Fruit fly (Drosophila melanogaster): Measurements from ENCODE around the gene Gem4b.

The Gem4b gene

DNA sequence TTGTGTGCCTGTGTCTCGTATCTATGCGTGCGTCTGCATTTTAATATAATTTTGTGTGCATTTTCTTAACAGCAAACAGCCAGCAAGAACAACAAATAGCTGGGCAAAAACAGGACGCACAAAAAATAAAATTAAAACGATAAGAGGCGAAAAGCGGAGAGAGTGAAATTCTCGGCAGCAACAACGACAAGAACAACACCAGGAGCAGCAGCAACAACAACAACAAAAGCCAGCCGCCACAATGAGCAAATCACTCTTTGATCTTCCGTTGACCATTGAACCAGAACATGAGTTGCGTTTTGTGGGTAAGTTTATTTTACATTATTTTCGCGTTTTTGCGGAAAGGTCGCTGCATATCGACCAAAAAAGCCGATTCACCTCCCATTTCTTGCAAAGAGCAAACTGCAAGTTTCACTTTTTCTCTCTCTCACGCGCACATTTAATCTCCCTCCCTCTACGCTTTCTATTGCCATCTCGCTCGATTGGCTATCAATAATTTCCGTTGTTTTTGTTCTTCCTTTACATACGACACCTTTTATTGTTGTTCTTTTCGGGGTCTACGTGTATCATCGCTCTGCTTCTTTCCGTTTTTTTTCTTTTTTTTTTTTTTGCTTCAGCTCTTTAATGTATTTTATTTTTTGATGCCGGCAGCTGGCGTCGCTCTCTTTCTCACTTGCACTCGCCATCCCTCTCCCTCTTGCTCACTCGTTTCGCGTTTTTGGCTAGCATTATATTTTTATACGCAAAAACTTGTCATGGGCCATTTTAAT, 8.9 kb downstream of the Gem4b start:
- TF ChIP-seq Eip78C (GFP tag) (no peak), CG11762 (GFP tag; optimal IDR thresholded peaks at IDR 0.05; ENCODE audit: insufficient read depth) (no peak), Sox102F (GFP tag; optimal IDR thresholded peaks at IDR 0.05) (no peak), eg (GFP tag; IDR thresholded peaks at IDR 0.05) (peak; percentile 39; the same call in 2 of the 3 replicates), CG16779 (tag; optimal IDR thresholded peaks at IDR 0.05) (no peak), CG9139 (GFP tag; optimal IDR thresholded peaks at IDR 0.05) (no peak), Gug (GFP tag; IDR thresholded peaks at IDR 0.05) (no peak), Lpt (GFP tag; optimal IDR thresholded peaks at IDR 0.05) (no peak), CG3919 (GFP tag; optimal IDR thresholded peaks at IDR 0.05) (no peak), esn (GFP tag; optimal IDR thresholded peaks at IDR 0.05) (no peak), CG8632 (GFP tag; optimal IDR thresholded peaks at IDR 0.05) (peak; percentile 8), CG6163 (GFP tag; IDR thresholded peaks at IDR 0.05) (peak; percentile 56; the same call in 2 of the 3 replicates), OdsH (GFP tag; optimal IDR thresholded peaks at IDR 0.05) (no peak), svp (GFP tag) (peak; percentile 87), CG31627 (GFP tag; optimal IDR thresholded peaks at IDR 0.05) (no peak), CG4318 (GFP tag; optimal IDR thresholded peaks at IDR 0.05) (no peak), dac (GFP tag; optimal IDR thresholded peaks at IDR 0.05) (no peak), Blimp-1 (GFP tag; optimal IDR thresholded peaks at IDR 0.05) (peak; percentile 47), ss (GFP tag; optimal IDR thresholded peaks at IDR 0.05) (peak in 1 of 2 experiments; percentile 47), vri (GFP tag; optimal IDR thresholded peaks at IDR 0.05) (peak; percentile 16)

- TF ChIP-seq acj6 (GFP tag; optimal IDR thresholded peaks at IDR 0.05) (no peak), CG1621 (tag; optimal IDR thresholded peaks at IDR 0.05) (no peak), Lpt (GFP tag; optimal IDR thresholded peaks at IDR 0.05) (no peak), spab (GFP tag; optimal IDR thresholded peaks at IDR 0.05) (no peak), fkh (GFP tag; optimal IDR thresholded peaks at IDR 0.05) (no peak), Sox14 (GFP tag; optimal IDR thresholded peaks at IDR 0.05) (peak; percentile 0), CG32006 (GFP tag; optimal IDR thresholded peaks at IDR 0.05) (no peak), Blimp-1 (GFP tag; optimal IDR thresholded peaks at IDR 0.05) (no peak), CG34406 (GFP tag; optimal IDR thresholded peaks at IDR 0.05) (no peak), Ets21C (GFP tag; optimal IDR thresholded peaks at IDR 0.05) (no peak), CG6854 (GFP tag; optimal IDR thresholded peaks at IDR 0.05) (no peak), Eip93F (GFP tag; optimal IDR thresholded peaks at IDR 0.05) (no peak), CG11294 (GFP tag; IDR thresholded peaks at IDR 0.05) (peak; percentile 23; the same call in 1 of the 2 replicates), OdsH (GFP tag; optimal IDR thresholded peaks at IDR 0.05) (peak; percentile 41), CG6792 (GFP tag; optimal IDR thresholded peaks at IDR 0.05) (no peak), cyc (GFP tag; optimal IDR thresholded peaks at IDR 0.05) (no peak), CG31627 (GFP tag; optimal IDR thresholded peaks at IDR 0.05) (peak; percentile 30), CG3919 (GFP tag; optimal IDR thresholded peaks at IDR 0.05) (no peak), Eip78C (GFP tag) (peak; percentile 84), pdm3 (GFP tag; optimal IDR thresholded peaks at IDR 0.05) (no peak), Met (GFP tag; optimal IDR thresholded peaks at IDR 0.05) (no peak), CG3032 (tag; optimal IDR thresholded peaks at IDR 0.05) (no peak), fd85E (GFP tag; optimal IDR thresholded peaks at IDR 0.05) (no peak), achi (GFP tag; optimal IDR thresholded peaks at IDR 0.05) (no peak), Gug (GFP tag; IDR thresholded peaks at IDR 0.05) (no peak; the same call in 1 of the 2 replicates), dac (GFP tag; optimal IDR thresholded peaks at IDR 0.05) (peak; percentile 19), esn (GFP tag; optimal IDR thresholded peaks at IDR 0.05) (peak; percentile 10), Hr4 (GFP tag; optimal IDR thresholded peaks at IDR 0.05) (peak; percentile 69), CG16779 (tag; optimal IDR thresholded peaks at IDR 0.05) (no peak), Hr39 (GFP tag; optimal IDR thresholded peaks at IDR 0.05) (no peak), CG10631 (GFP tag; optimal IDR thresholded peaks at IDR 0.05) (peak; percentile 42), CG15336 (GFP tag; IDR thresholded peaks at IDR 0.05) (peak; percentile 52), CG9139 (GFP tag; optimal IDR thresholded peaks at IDR 0.05) (no peak), ss (GFP tag; optimal IDR thresholded peaks at IDR 0.05) (no peak), Sox102F (GFP tag; optimal IDR thresholded peaks at IDR 0.05) (no peak), Sox15 (GFP tag; optimal IDR thresholded peaks at IDR 0.05) (no peak), net (GFP tag; optimal IDR thresholded peaks at IDR 0.05) (no peak), Smox (GFP tag; optimal IDR thresholded peaks at IDR 0.05) (no peak), vri (GFP tag; optimal IDR thresholded peaks at IDR 0.05) (no peak), topi (GFP tag; optimal IDR thresholded peaks at IDR 0.05) (no peak), CG8119 (GFP tag; IDR thresholded peaks at IDR 0.05) (peak; percentile 46; the same call in 1 of the 3 replicates), CG8632 (GFP tag; optimal IDR thresholded peaks at IDR 0.05) (no peak)
These were observed 9.6 kb downstream of the Gem4b start for dm6 chrX:3950199-3950645.

Measured in whole organism, prepupa.